Worm (Caenorhabditis elegans) whole organism, midembryonic: ENCODE data around the gene txdc-12.2.
A peak's percentile ranks its signal among the peaks of the same experiment; 100 is the strongest.

Experiments
- T22C8.4 ChIP-seq: fragments of 200-800 bp; sonication (Bioruptor generic); IDR thresholded peaks from 2 replicates; pipeline ENCODE4 v1.3.6; 2022; ENCODE audit warnings: missing genetic modification characterization, missing compliant biosample characterization
- cog-1 ChIP-seq: sonication (generic microtip); optimal IDR thresholded peaks from 2 replicates; lab custom pipeline; 2016; ENCODE audit warnings: missing genetic modification characterization, missing compliant biosample characterization
- flt-1 ChIP-seq: fragments of 200-800 bp; sonication (Bioruptor generic); IDR thresholded peaks from 2 replicates; pipeline ENCODE4 v1.3.6; 2022; ENCODE audit warnings: missing genetic modification characterization, missing compliant biosample characterization
- klf-2 ChIP-seq: fragments of 200-800 bp; sonication (Bioruptor generic); conservative IDR thresholded peaks from 2 replicates; pipeline ENCODE4 v1.3.6; 2022; ENCODE audit warnings: missing genetic modification reagents, missing genetic modification characterization, missing compliant biosample characterization
- med-1 ChIP-seq: sonication (generic microtip); optimal IDR thresholded peaks from 2 replicates; lab custom pipeline; 2017; ENCODE audit warnings: missing genetic modification characterization, mild to moderate bottlenecking, missing compliant biosample characterization, antibody characterized with exemption, missing genetic modification reagents; ENCODE audit not compliant: insufficient read depth
- ref-1 ChIP-seq: fragments of 200-800 bp; sonication (Bioruptor generic); conservative IDR thresholded peaks from 2 replicates; pipeline ENCODE4 v1.3.6; 2022; ENCODE audit warnings: missing genetic modification reagents, missing genetic modification characterization, missing compliant biosample characterization
- tab-1 ChIP-seq: fragments of 200-800 bp; sonication (Bioruptor generic); IDR thresholded peaks from 2 replicates; pipeline ENCODE4 v1.3.6; 2022; ENCODE audit warnings: missing genetic modification characterization, missing compliant biosample characterization
- ztf-23 ChIP-seq: fragments of 200-800 bp; sonication (Bioruptor generic); IDR thresholded peaks from 2 replicates; pipeline ENCODE4 v1.3.6; 2022; ENCODE audit warnings: missing genetic modification reagents, missing genetic modification characterization, missing compliant biosample characterization
- ztf-29 ChIP-seq: fragments of 200-800 bp; sonication (Bioruptor generic); IDR thresholded peaks from 2 replicates; pipeline ENCODE4 v1.3.6; 2022; ENCODE audit warnings: missing genetic modification reagents, missing genetic modification characterization, missing compliant biosample characterization

txdc-12.2 gene

ce11 chrX:2084988-2085387 lies 10.7 kb downstream of the txdc-12.2 start, which contains the start of gene F49H12.2:
F49H12.2 (plus strand) TSS chrX:2085288.
- TF ChIP-seq klf-2, result no peak
- no peak for TF ChIP-seq T22C8.4
- no peak for TF ChIP-seq ref-1 (GFP tag; lab: Robert Waterston, UW)
- TF ChIP-seq med-1 (GFP tag; lab: Kevin White, UChicago), result no peak
- no peak for TF ChIP-seq flt-1 (GFP tag; lab: Robert Waterston, UW)

- TF ChIP-seq tab-1 (GFP tag; lab: Robert Waterston, UW) (no peak), flt-1 (GFP tag; lab: Robert Waterston, UW) (no peak), ztf-29 (GFP tag; lab: Robert Waterston, UW) (no peak)
Measured at ce11 chrX:2085494-2085893, 11.2 kb downstream of the txdc-12.2 start.

- TF ChIP-seq klf-2 (no peak), ztf-29 (GFP tag; lab: Robert Waterston, UW) (no peak), T22C8.4 (no peak), med-1 (GFP tag; lab: Kevin White, UChicago) (no peak), cog-1 (tag; lab: Kevin White, UChicago) (no peak), ref-1 (GFP tag; lab: Robert Waterston, UW) (no peak)
Measured at ce11 chrX:2087716-2088115, 13.5 kb downstream of the txdc-12.2 start.

- TF ChIP-seq ztf-29 (GFP tag; lab: Robert Waterston, UW) (0 out of 2 replicates have a peak, but pooled peaks have one; percentile 17), ref-1 (GFP tag; lab: Robert Waterston, UW) (no peak), ztf-23 (0 out of 2 replicates have a peak, but pooled peaks have one; percentile 19), cog-1 (tag; lab: Kevin White, UChicago) (no peak), tab-1 (GFP tag; lab: Robert Waterston, UW) (no peak), klf-2 (no peak), flt-1 (GFP tag; lab: Robert Waterston, UW) (no peak)
Measured at ce11 chrX:2089434-2089833, 15.2 kb downstream of the txdc-12.2 start, which contains the start of gene lsy-2. lsy-2 (plus strand) TSS chrX:2089704.

ce11 chrX:2090493-2090892 lies 16.2 kb downstream of the txdc-12.2 start:
- TF ChIP-seq T22C8.4 (peak; percentile 68; the same call in 1 of the 2 replicates), ztf-29 (GFP tag; lab: Robert Waterston, UW) (no peak)

ce11 chrX:2093169-2093568 lies 18.9 kb downstream of the txdc-12.2 start, which contains the start of gene col-164:
col-164 (plus strand) TSS chrX:2093469.
- TF ChIP-seq ref-1 (GFP tag; lab: Robert Waterston, UW) (no peak), tab-1 (GFP tag; lab: Robert Waterston, UW) (no peak), med-1 (GFP tag; lab: Kevin White, UChicago) (no peak), T22C8.4 (no peak), ztf-23 (no peak), cog-1 (tag; lab: Kevin White, UChicago) (no peak), flt-1 (GFP tag; lab: Robert Waterston, UW) (no peak), klf-2 (no peak), ztf-29 (GFP tag; lab: Robert Waterston, UW) (no peak)

ce11 chrX:2094094-2094493 lies 19.8 kb downstream of the txdc-12.2 start:
- no peak for TF ChIP-seq ref-1 (GFP tag; lab: Robert Waterston, UW)
- TF ChIP-seq ztf-29 (GFP tag; lab: Robert Waterston, UW), result no peak
- TF ChIP-seq cog-1 (tag; lab: Kevin White, UChicago), result no peak
- TF ChIP-seq klf-2, result no peak
- TF ChIP-seq flt-1 (GFP tag; lab: Robert Waterston, UW), result no peak
- TF ChIP-seq med-1 (GFP tag; lab: Kevin White, UChicago), result no peak
- TF ChIP-seq ztf-23, result no peak
- TF ChIP-seq T22C8.4, result no peak
- no peak for TF ChIP-seq tab-1 (GFP tag; lab: Robert Waterston, UW)

ce11 chrX:2096804-2097203 lies 22.6 kb downstream of the txdc-12.2 start, which contains the start of gene T21D9.2:
T21D9.2 (minus strand) TSS chrX:2096904.
- TF ChIP-seq ref-1 (GFP tag; lab: Robert Waterston, UW) (no peak), flt-1 (GFP tag; lab: Robert Waterston, UW) (no peak), ztf-23 (no peak), ztf-29 (GFP tag; lab: Robert Waterston, UW) (no peak)

ce11 chrX:2099002-2099401 lies 24.8 kb downstream of the txdc-12.2 start:
- no peak for TF ChIP-seq ztf-23
- no peak for TF ChIP-seq tab-1 (GFP tag; lab: Robert Waterston, UW)
- TF ChIP-seq klf-2, result no peak
- no peak for TF ChIP-seq med-1 (GFP tag; lab: Kevin White, UChicago)
- no peak for TF ChIP-seq T22C8.4
- no peak for TF ChIP-seq cog-1 (tag; lab: Kevin White, UChicago)
- TF ChIP-seq ztf-29 (GFP tag; lab: Robert Waterston, UW), result no peak
- no peak for TF ChIP-seq ref-1 (GFP tag; lab: Robert Waterston, UW)
- no peak for TF ChIP-seq flt-1 (GFP tag; lab: Robert Waterston, UW)

ce11 chrX:2105310-2105709 lies 31.1 kb downstream of the txdc-12.2 start, which contains the start of gene F53B1.3:
F53B1.3 (plus strand) TSS chrX:2105610.
- TF ChIP-seq ztf-29 (GFP tag; lab: Robert Waterston, UW) (no peak), cog-1 (tag; lab: Kevin White, UChicago) (no peak), klf-2 (no peak), ref-1 (GFP tag; lab: Robert Waterston, UW) (no peak), T22C8.4 (no peak), med-1 (GFP tag; lab: Kevin White, UChicago) (no peak), ztf-23 (no peak), flt-1 (GFP tag; lab: Robert Waterston, UW) (no peak), tab-1 (GFP tag; lab: Robert Waterston, UW) (no peak)
